Worm (Caenorhabditis elegans) whole organism, L1 larva: Measurements from ENCODE around the gene mec-7.

Experiments used
- C04F5.9 ChIP-seq: sonication (generic microtip); optimal IDR thresholded peaks from 2 replicates; lab custom pipeline; 2016; ENCODE audit warnings: missing genetic modification characterization, missing compliant biosample characterization
- C16A3.4 ChIP-seq: fragments of 150-350 bp; optimal IDR thresholded peaks from 2 replicates; lab custom pipeline; 2014; ENCODE audit warnings: missing biosample characterization, missing genetic modification characterization
- blmp-1 ChIP-seq: fragments of 150-350 bp; optimal IDR thresholded peaks from 2 replicates; lab custom pipeline; 2014; ENCODE audit warnings: missing biosample characterization, missing genetic modification characterization
- efl-1 ChIP-seq, 4 experiments: fragments of 150-350 bp; optimal IDR thresholded peaks in 3 of 4; peaks in 1 of 4; 1 replicate in 1 of 4; 2 replicates in 3 of 4; lab custom pipeline; 2014; ENCODE audit warnings: missing biosample characterization in 2 of 4, missing genetic modification characterization in 2 of 4, missing genetic modification reagents in 2 of 4
- elt-3 ChIP-seq, 6 experiments: fragments of 150-350 bp in 1 of 6; sonication (generic microtip); optimal IDR thresholded peaks; 2 replicates each; lab custom pipeline; 2017 to 2018; ENCODE audit warnings: missing biosample characterization in 6 of 6, missing genetic modification characterization in 6 of 6, inconsistent platforms in 1 of 6
- fkh-8 ChIP-seq: sonication (generic microtip); optimal IDR thresholded peaks from 2 replicates; lab custom pipeline; 2016; ENCODE audit warnings: mild to moderate bottlenecking, missing genetic modification characterization, missing compliant biosample characterization
- grh-1 ChIP-seq: fragments of 200-800 bp; sonication (Bioruptor generic); IDR thresholded peaks from 2 replicates; pipeline ENCODE4 v1.3.6; 2022; ENCODE audit warnings: missing genetic modification reagents, missing genetic modification characterization, missing compliant biosample characterization
- hlh-17 ChIP-seq: fragments of 200-800 bp; sonication (Bioruptor generic); optimal IDR thresholded peaks from 2 replicates; lab custom pipeline; 2018; ENCODE audit warnings: missing genetic modification characterization, mild to moderate bottlenecking, missing compliant biosample characterization, moderate library complexity, borderline replicate concordance
- hlh-4 ChIP-seq: sonication (generic microtip); optimal IDR thresholded peaks from 2 replicates; lab custom pipeline; 2016; ENCODE audit warnings: mild to moderate bottlenecking, missing genetic modification characterization, missing compliant biosample characterization
- hpl-2 ChIP-seq: fragments of 150-350 bp; optimal IDR thresholded peaks from 2 replicates; lab custom pipeline; 2014; ENCODE audit warnings: missing biosample characterization, missing genetic modification reagents, missing genetic modification characterization
- lin-13 ChIP-seq: fragments of 150-350 bp; optimal IDR thresholded peaks from 2 replicates; lab custom pipeline; 2014; ENCODE audit warnings: missing biosample characterization, missing genetic modification reagents, missing genetic modification characterization
- lin-14 ChIP-seq: fragments of 200-800 bp; sonication (Bioruptor generic); optimal IDR thresholded peaks from 2 replicates; lab custom pipeline; 2018; ENCODE audit warnings: mild to moderate bottlenecking, missing genetic modification characterization, moderate library complexity, missing compliant biosample characterization
- lin-35 ChIP-seq, 2 experiments: fragments of 150-350 bp; optimal IDR thresholded peaks; 2 replicates each; lab custom pipeline; 2014; ENCODE audit warnings: missing biosample characterization in 2 of 2, missing genetic modification characterization in 2 of 2, missing genetic modification reagents in 2 of 2
- lir-3 ChIP-seq: sonication (generic microtip); optimal IDR thresholded peaks from 2 replicates; lab custom pipeline; 2016; ENCODE audit warnings: mild to moderate bottlenecking, missing genetic modification characterization, moderate library complexity, missing compliant biosample characterization; ENCODE audit not compliant: poor library complexity
- lsy-2 ChIP-seq, 2 experiments: fragments of 150-350 bp; optimal IDR thresholded peaks; 2 replicates each; lab custom pipeline; 2014; ENCODE audit warnings: missing biosample characterization in 2 of 2, missing genetic modification characterization in 2 of 2
- mdl-1 ChIP-seq, 2 experiments: fragments of 150-350 bp; optimal IDR thresholded peaks; 2 replicates each; lab custom pipeline; 2014 to 2017; ENCODE audit warnings: missing biosample characterization in 2 of 2, missing genetic modification characterization in 2 of 2, inconsistent platforms in 1 of 2
- mep-1 ChIP-seq: fragments of 150-350 bp; optimal IDR thresholded peaks from 2 replicates; lab custom pipeline; 2014; ENCODE audit warnings: missing biosample characterization, missing genetic modification characterization
- nhr-12 ChIP-seq: sonication (generic microtip); optimal IDR thresholded peaks from 2 replicates; lab custom pipeline; 2017; ENCODE audit warnings: missing biosample characterization, missing genetic modification characterization
- nhr-19 ChIP-seq: fragments of 200-800 bp; sonication (Bioruptor generic); conservative IDR thresholded peaks from 2 replicates; pipeline ENCODE4 v1.3.6; 2022; ENCODE audit warnings: missing genetic modification characterization, missing compliant biosample characterization
- nhr-20 ChIP-seq: sonication (generic microtip); optimal IDR thresholded peaks from 2 replicates; lab custom pipeline; 2016; ENCODE audit warnings: mild to moderate bottlenecking, missing genetic modification characterization, missing compliant biosample characterization
- nhr-28 ChIP-seq: fragments of 150-350 bp; optimal IDR thresholded peaks from 2 replicates; lab custom pipeline; 2014; ENCODE audit warnings: missing biosample characterization, missing genetic modification characterization
- nhr-47 ChIP-seq: sonication (generic microtip); optimal IDR thresholded peaks from 2 replicates; lab custom pipeline; 2016; ENCODE audit warnings: mild to moderate bottlenecking, missing genetic modification characterization, moderate library complexity, missing compliant biosample characterization
- nhr-71 ChIP-seq: sonication (generic microtip); optimal IDR thresholded peaks from 2 replicates; lab custom pipeline; 2016; ENCODE audit warnings: mild to moderate bottlenecking, missing genetic modification characterization, moderate library complexity, missing compliant biosample characterization
- nhr-85 ChIP-seq: sonication (generic microtip); peaks from one replicate; lab custom pipeline; 2016; ENCODE audit warnings: missing genetic modification characterization, inconsistent platforms, missing compliant biosample characterization
- nhr-90 ChIP-seq: sonication (generic microtip); optimal IDR thresholded peaks from 2 replicates; lab custom pipeline; 2016; ENCODE audit warnings: mild to moderate bottlenecking, missing genetic modification characterization, missing compliant biosample characterization; ENCODE audit not compliant: poor library complexity
- pag-3 ChIP-seq: sonication (generic microtip); optimal IDR thresholded peaks from 2 replicates; lab custom pipeline; 2017; ENCODE audit warnings: missing genetic modification characterization, mild to moderate bottlenecking, missing compliant biosample characterization, antibody characterized with exemption, borderline replicate concordance; ENCODE audit not compliant: insufficient read depth
- pax-3 ChIP-seq: fragments of 200-800 bp; sonication (Bioruptor generic); optimal IDR thresholded peaks from 2 replicates; lab custom pipeline; 2018; ENCODE audit warnings: mild to moderate bottlenecking, missing genetic modification characterization, moderate library complexity, missing compliant biosample characterization
- rnt-1 ChIP-seq: sonication (generic microtip); optimal IDR thresholded peaks from 2 replicates; lab custom pipeline; 2016; ENCODE audit warnings: mild to moderate bottlenecking, missing genetic modification characterization, moderate library complexity, missing compliant biosample characterization
- snu-23 ChIP-seq: sonication (generic microtip); optimal IDR thresholded peaks from 2 replicates; lab custom pipeline; 2016; ENCODE audit warnings: missing genetic modification characterization, missing compliant biosample characterization
- swsn-7 ChIP-seq: sonication (generic microtip); optimal IDR thresholded peaks from 2 replicates; lab custom pipeline; 2016; ENCODE audit warnings: missing genetic modification characterization, missing compliant biosample characterization
- tbx-2 ChIP-seq: sonication (generic microtip); optimal IDR thresholded peaks from 2 replicates; lab custom pipeline; 2016; ENCODE audit warnings: missing genetic modification characterization, missing compliant biosample characterization
- unc-86 ChIP-seq: sonication (generic microtip); optimal IDR thresholded peaks from 2 replicates; lab custom pipeline; 2016; ENCODE audit warnings: missing genetic modification characterization, missing compliant biosample characterization
- xbp-1 ChIP-seq: sonication (generic microtip); optimal IDR thresholded peaks from 2 replicates; lab custom pipeline; 2016; ENCODE audit warnings: missing genetic modification characterization, missing compliant biosample characterization
- zip-4 ChIP-seq: fragments of 200-800 bp; sonication (Bioruptor generic); optimal IDR thresholded peaks from 2 replicates; lab custom pipeline; 2018; ENCODE audit warnings: mild to moderate bottlenecking, missing genetic modification characterization, moderate library complexity, missing compliant biosample characterization

Gene mec-7

ce11 chrX:7778786-7779185 lies 2.3 kb upstream of the mec-7 start:
- no peak for TF ChIP-seq nhr-28 (tag; lab: Kevin White, UChicago)
- TF ChIP-seq grh-1, result peak; percentile 27; the same call in 1 of the 2 replicates
- no peak for TF ChIP-seq rnt-1 (tag; lab: Kevin White, UChicago)
- peak in 1 of 6 experiments; percentile 17 for TF ChIP-seq elt-3 (tag; optimal IDR thresholded peaks at IDR 0.05; lab: Kevin White, UChicago)
- no peak for TF ChIP-seq efl-1 (optimal IDR thresholded peaks at IDR 0.05; lab: Kevin White, UChicago)
- TF ChIP-seq efl-1 (GFP tag; optimal IDR thresholded peaks at IDR 0.05 in 1 of 2; lab: Kevin White, UChicago), result peak in 1 of 2 experiments; percentile 59
- peak; percentile 4 for TF ChIP-seq lin-14
- TF ChIP-seq xbp-1 (tag; lab: Kevin White, UChicago), result no peak
- TF ChIP-seq blmp-1, result peak; percentile 88

- TF ChIP-seq nhr-71 (tag; lab: Kevin White, UChicago) (peak; percentile 69), hlh-17 (GFP tag; lab: Kevin White, UChicago) (no peak), hpl-2 (GFP tag; lab: Kevin White, UChicago) (peak; percentile 20), xbp-1 (tag; lab: Kevin White, UChicago) (peak; percentile 4), tbx-2 (tag; lab: Kevin White, UChicago) (peak; percentile 37), nhr-47 (tag; lab: Kevin White, UChicago) (peak; percentile 53), snu-23 (GFP tag; lab: Kevin White, UChicago) (peak; percentile 64), pax-3 (tag; lab: Kevin White, UChicago) (no peak), hlh-4 (tag; lab: Kevin White, UChicago) (no peak), mep-1 (tag; lab: Kevin White, UChicago) (peak; percentile 55), rnt-1 (tag; lab: Kevin White, UChicago) (peak; percentile 27), lin-13 (GFP tag; lab: Kevin White, UChicago) (peak; percentile 18), lir-3 (tag; lab: Kevin White, UChicago) (peak; percentile 19), nhr-20 (tag; lab: Kevin White, UChicago) (peak; percentile 54), blmp-1 (peak; percentile 80), efl-1 (optimal IDR thresholded peaks at IDR 0.05; lab: Kevin White, UChicago) (peak in 1 of 2 experiments; percentile 18), efl-1 (GFP tag; optimal IDR thresholded peaks at IDR 0.05 in 1 of 2; lab: Kevin White, UChicago) (peak in 1 of 2 experiments; percentile 89), zip-4 (GFP tag; lab: Kevin White, UChicago) (no peak), C16A3.4 (tag; lab: Kevin White, UChicago) (peak; percentile 38), unc-86 (no peak), nhr-12 (tag; lab: Kevin White, UChicago) (no peak), grh-1 (peak; percentile 37; the same call in 1 of the 2 replicates), lsy-2 (tag; optimal IDR thresholded peaks at IDR 0.05; lab: Kevin White, UChicago) (peak in 1 of 2 experiments; percentile 13), pag-3 (tag; lab: Kevin White, UChicago) (no peak), nhr-85 (tag; lab: Kevin White, UChicago) (peak; percentile 94), swsn-7 (tag; lab: Kevin White, UChicago) (peak; percentile 26), C04F5.9 (tag; lab: Kevin White, UChicago) (no peak), lin-14 (peak; percentile 60), nhr-19 (GFP tag; lab: Robert Waterston, UW) (peak; percentile 50), lin-35 (GFP tag; optimal IDR thresholded peaks at IDR 0.05; lab: Kevin White, UChicago) (peak in 1 of 2 experiments; percentile 44), elt-3 (tag; optimal IDR thresholded peaks at IDR 0.05; lab: Kevin White, UChicago) (peak in 2 of 6 experiments; percentile 45 to 58), fkh-8 (tag; lab: Kevin White, UChicago) (no peak), mdl-1 (tag; optimal IDR thresholded peaks at IDR 0.05; lab: Kevin White, UChicago) (peak in 1 of 2 experiments; percentile 28), nhr-90 (tag; lab: Kevin White, UChicago) (peak; percentile 61)
Observed at ce11 chrX:7773714-7774318, 2.7 kb downstream of the mec-7 start.

- no peak for TF ChIP-seq lir-3 (tag; lab: Kevin White, UChicago)
Observed at ce11 chrX:7752770-7753169, 23.7 kb downstream of the mec-7 start, which contains the start of gene deg-1. Gene deg-1 (plus strand): TSS chrX:7753070.
